Fruit fly (Drosophila melanogaster) S2 (cell line): ENCODE data around the gene CG14230.

Experiments
- CG8478 ChIP-seq: fragments of >200 bp; optimal IDR thresholded peaks from 2 replicates; lab custom pipeline; 2018
- CTCF ChIP-seq, 2 experiments: fragments of >200 bp; optimal IDR thresholded peaks; 2 replicates each; lab custom pipeline; 2018

CG14230 gene

dm6 chrX:19690050-19690449 lies 13.9 kb upstream of the CG14230 start:
- TF ChIP-seq CG8478 (lab: Kevin White, UChicago) (no peak), CTCF (optimal IDR thresholded peaks at IDR 0.05; lab: Kevin White, UChicago) (no peak)

dm6 chrX:19692951-19693698 lies 10.9 kb upstream of the CG14230 start, which contains the start of gene Mer:
Gene Mer (minus strand): TSS chrX:19693500.
- TF ChIP-seq CG8478 (lab: Kevin White, UChicago) = no peak
- no peak for TF ChIP-seq CTCF (optimal IDR thresholded peaks at IDR 0.05; lab: Kevin White, UChicago)

dm6 chrX:19694792-19695558 lies 9.0 kb upstream of the CG14230 start, which contains the start of gene CG14229:
Gene CG14229 (minus strand): TSS chrX:19695250.
- no peak for TF ChIP-seq CTCF (optimal IDR thresholded peaks at IDR 0.05; lab: Kevin White, UChicago)

- TF ChIP-seq CG8478 (lab: Kevin White, UChicago) (no peak), CTCF (optimal IDR thresholded peaks at IDR 0.05; lab: Kevin White, UChicago) (peak in 1 of 2 experiments; percentile 12)
Observed at dm6 chrX:19696845-19697244, 7.1 kb upstream of the CG14230 start, which contains the start of gene Cdc42. Gene Cdc42 (plus strand): TSS chrX:19697091.

dm6 chrX:19697255-19697877 lies 6.6 kb upstream of the CG14230 start:
- TF ChIP-seq CG8478 (lab: Kevin White, UChicago) (no peak), CTCF (optimal IDR thresholded peaks at IDR 0.05; lab: Kevin White, UChicago) (no peak)

- TF ChIP-seq CG8478 (lab: Kevin White, UChicago) (no peak), CTCF (optimal IDR thresholded peaks at IDR 0.05; lab: Kevin White, UChicago) (no peak)
Observed at dm6 chrX:19701611-19702010, 2.4 kb upstream of the CG14230 start, which contains the start of gene Tcs4. Gene Tcs4 (minus strand): TSS chrX:19701755.

dm6 chrX:19711936-19712335 lies 8.0 kb downstream of the CG14230 start:
- TF ChIP-seq CG8478 (lab: Kevin White, UChicago) (no peak), CTCF (optimal IDR thresholded peaks at IDR 0.05; lab: Kevin White, UChicago) (no peak)

dm6 chrX:19712898-19713627 lies 9.1 kb downstream of the CG14230 start, which contains the start of gene meso18E:
Gene meso18E (minus strand): TSS chrX:19713045.
- TF ChIP-seq CG8478 (lab: Kevin White, UChicago) (no peak), CTCF (optimal IDR thresholded peaks at IDR 0.05; lab: Kevin White, UChicago) (no peak)

- no peak for TF ChIP-seq CG8478 (lab: Kevin White, UChicago)
Observed at dm6 chrX:19714816-19715215, 10.8 kb downstream of the CG14230 start.

- TF ChIP-seq CTCF (optimal IDR thresholded peaks at IDR 0.05; lab: Kevin White, UChicago) = no peak
- no peak for TF ChIP-seq CG8478 (lab: Kevin White, UChicago)
Observed at dm6 chrX:19716325-19716917, 12.4 kb downstream of the CG14230 start.

dm6 chrX:19717041-19717440 lies 13.1 kb downstream of the CG14230 start:
- TF ChIP-seq CG8478 (lab: Kevin White, UChicago) (no peak), CTCF (optimal IDR thresholded peaks at IDR 0.05; lab: Kevin White, UChicago) (no peak)

- no peak for TF ChIP-seq CG8478 (lab: Kevin White, UChicago)
- TF ChIP-seq CTCF (optimal IDR thresholded peaks at IDR 0.05; lab: Kevin White, UChicago) = peak; percentile 62 to 76
Observed at dm6 chrX:19717988-19718973, 14.3 kb downstream of the CG14230 start, which contains the start of gene CG12531. Gene CG12531 (plus strand): TSS chrX:19718923.

dm6 chrX:19730844-19731243 lies 26.9 kb downstream of the CG14230 start, which contains the start of gene AP-1-2beta:
Gene AP-1-2beta (plus strand): TSS chrX:19731004.
- no peak for TF ChIP-seq CG8478 (lab: Kevin White, UChicago)
- TF ChIP-seq CTCF (optimal IDR thresholded peaks at IDR 0.05; lab: Kevin White, UChicago) = no peak
